Worm (Caenorhabditis elegans) whole organism, L2 larva: ENCODE data around the gene F40F12.3.

Experiments
- C34F6.9 ChIP-seq: fragments of 150-350 bp; optimal IDR thresholded peaks from 2 replicates; lab custom pipeline; 2014; ENCODE audit warnings: missing biosample characterization, missing genetic modification characterization
- F13H6.1 ChIP-seq: sonication (generic microtip); optimal IDR thresholded peaks from 2 replicates; lab custom pipeline; 2016; ENCODE audit warnings: missing genetic modification characterization, missing compliant biosample characterization
- ZK546.5 ChIP-seq: sonication (generic microtip); optimal IDR thresholded peaks from 2 replicates; lab custom pipeline; 2017; ENCODE audit warnings: missing biosample characterization, missing genetic modification characterization
- alr-1 ChIP-seq: fragments of 150-350 bp; optimal IDR thresholded peaks from 2 replicates; lab custom pipeline; 2014; ENCODE audit warnings: missing biosample characterization, missing genetic modification characterization
- aly-2 ChIP-seq: fragments of 150-350 bp; optimal IDR thresholded peaks from 2 replicates; lab custom pipeline; 2014; ENCODE audit warnings: missing biosample characterization, missing genetic modification characterization
- ama-1 ChIP-seq: fragments of 150-350 bp; optimal IDR thresholded peaks from 2 replicates; lab custom pipeline; 2018; ENCODE audit warnings: inconsistent platforms
- blmp-1 ChIP-seq: sonication (generic microtip); optimal IDR thresholded peaks from 2 replicates; lab custom pipeline; 2017; ENCODE audit warnings: missing genetic modification characterization, mild to moderate bottlenecking, missing compliant biosample characterization, antibody characterized with exemption, moderate library complexity; ENCODE audit not compliant: insufficient read depth
- crh-2 ChIP-seq: sonication (generic microtip); optimal IDR thresholded peaks from 2 replicates; lab custom pipeline; 2017; ENCODE audit warnings: missing biosample characterization, missing genetic modification characterization
- elt-3 ChIP-seq: sonication (generic microtip); optimal IDR thresholded peaks from 2 replicates; lab custom pipeline; 2017; ENCODE audit warnings: missing biosample characterization, missing genetic modification characterization
- fos-1 ChIP-seq: fragments of 150-350 bp; optimal IDR thresholded peaks from 2 replicates; lab custom pipeline; 2014; ENCODE audit warnings: missing biosample characterization, missing genetic modification characterization
- gmeb-1 ChIP-seq: fragments of 150-350 bp; optimal IDR thresholded peaks from 2 replicates; lab custom pipeline; 2014; ENCODE audit warnings: missing biosample characterization, missing genetic modification characterization
- lin-11 ChIP-seq: fragments of 150-350 bp; sonication (generic microtip); optimal IDR thresholded peaks from 2 replicates; lab custom pipeline; 2014; ENCODE audit warnings: missing biosample characterization, missing genetic modification characterization, inconsistent platforms, mixed read lengths
- lin-13 ChIP-seq: fragments of 150-350 bp; optimal IDR thresholded peaks from 2 replicates; lab custom pipeline; 2014; ENCODE audit warnings: missing biosample characterization, missing genetic modification reagents, missing genetic modification characterization
- lin-39 ChIP-seq: fragments of 150-350 bp; optimal IDR thresholded peaks from 2 replicates; lab custom pipeline; 2014; ENCODE audit warnings: missing biosample characterization, missing genetic modification reagents, missing genetic modification characterization
- lsy-2 ChIP-seq, 2 experiments: fragments of 150-350 bp in 1 of 2; sonication (generic microtip) in 1 of 2; optimal IDR thresholded peaks; 2 replicates each; lab custom pipeline; 2014 to 2017; ENCODE audit warnings: missing biosample characterization in 2 of 2, missing genetic modification characterization in 2 of 2
- mbf-1 ChIP-seq: sonication (generic microtip); optimal IDR thresholded peaks from 2 replicates; lab custom pipeline; 2017; ENCODE audit warnings: missing biosample characterization, missing genetic modification characterization
- mdl-1 ChIP-seq, 2 experiments: fragments of 150-350 bp in 1 of 2; sonication (generic microtip) in 1 of 2; optimal IDR thresholded peaks; 2 replicates each; lab custom pipeline; 2017; ENCODE audit warnings: missing biosample characterization in 2 of 2, missing genetic modification characterization in 2 of 2
- nhr-10 ChIP-seq: sonication (generic microtip); optimal IDR thresholded peaks from 2 replicates; lab custom pipeline; 2017; ENCODE audit warnings: missing biosample characterization, missing genetic modification characterization
- nhr-11 ChIP-seq: fragments of 150-350 bp; optimal IDR thresholded peaks from 2 replicates; lab custom pipeline; 2014; ENCODE audit warnings: missing biosample characterization, missing genetic modification characterization
- nhr-12 ChIP-seq: fragments of 150-350 bp; optimal IDR thresholded peaks from 2 replicates; lab custom pipeline; 2014; ENCODE audit warnings: missing biosample characterization, missing genetic modification characterization
- nhr-129 ChIP-seq: fragments of 150-350 bp; optimal IDR thresholded peaks from 2 replicates; lab custom pipeline; 2014; ENCODE audit warnings: missing biosample characterization, missing genetic modification characterization
- nhr-21 ChIP-seq: fragments of 150-350 bp; optimal IDR thresholded peaks from 2 replicates; lab custom pipeline; 2014; ENCODE audit warnings: missing biosample characterization, missing genetic modification characterization
- nhr-23 ChIP-seq: fragments of 150-350 bp; optimal IDR thresholded peaks from 2 replicates; lab custom pipeline; 2014; ENCODE audit warnings: missing biosample characterization, missing genetic modification reagents, missing genetic modification characterization
- nhr-77 ChIP-seq: fragments of 150-350 bp; optimal IDR thresholded peaks from 2 replicates; lab custom pipeline; 2014; ENCODE audit warnings: missing biosample characterization, missing genetic modification characterization
- peb-1 ChIP-seq: fragments of 150-350 bp; optimal IDR thresholded peaks from 2 replicates; lab custom pipeline; 2014; ENCODE audit warnings: missing biosample characterization, missing genetic modification characterization
- sma-3 ChIP-seq: sonication (generic microtip); optimal IDR thresholded peaks from 2 replicates; lab custom pipeline; 2016; ENCODE audit warnings: missing genetic modification reagents, missing genetic modification characterization, missing compliant biosample characterization
- sma-9 ChIP-seq, 2 experiments: fragments of 150-350 bp in 1 of 2; sonication (generic microtip) in 1 of 2; optimal IDR thresholded peaks; 2 replicates each; lab custom pipeline; 2014 to 2016; ENCODE audit warnings: missing genetic modification characterization in 2 of 2, mild to moderate bottlenecking in 1 of 2, missing biosample characterization in 1 of 2, missing compliant biosample characterization in 1 of 2, missing genetic modification reagents in 1 of 2, moderate library complexity in 1 of 2
- snpc-4 ChIP-seq: fragments of 150-350 bp; optimal IDR thresholded peaks from 2 replicates; lab custom pipeline; 2014; ENCODE audit warnings: missing biosample characterization, missing genetic modification characterization
- unc-55 ChIP-seq: fragments of 150-350 bp; sonication (generic microtip); optimal IDR thresholded peaks from 3 replicates; lab custom pipeline; 2014; ENCODE audit warnings: missing biosample characterization, missing genetic modification reagents, missing genetic modification characterization
- zag-1 ChIP-seq: fragments of 150-350 bp; optimal IDR thresholded peaks from 2 replicates; lab custom pipeline; 2014; ENCODE audit warnings: missing biosample characterization, missing genetic modification characterization
- ztf-1 ChIP-seq: fragments of 200-800 bp; sonication (Bioruptor generic); conservative IDR thresholded peaks from 2 replicates; pipeline ENCODE4 v1.3.6; 2022; ENCODE audit warnings: missing genetic modification characterization, missing compliant biosample characterization
- ztf-11 ChIP-seq: sonication (generic microtip); optimal IDR thresholded peaks from 2 replicates; lab custom pipeline; 2017; ENCODE audit warnings: missing biosample characterization, missing genetic modification characterization
- ztf-4 ChIP-seq: fragments of 150-350 bp; optimal IDR thresholded peaks from 2 replicates; lab custom pipeline; 2014; ENCODE audit warnings: missing biosample characterization, missing genetic modification characterization

The F40F12.3 gene

DNA sequence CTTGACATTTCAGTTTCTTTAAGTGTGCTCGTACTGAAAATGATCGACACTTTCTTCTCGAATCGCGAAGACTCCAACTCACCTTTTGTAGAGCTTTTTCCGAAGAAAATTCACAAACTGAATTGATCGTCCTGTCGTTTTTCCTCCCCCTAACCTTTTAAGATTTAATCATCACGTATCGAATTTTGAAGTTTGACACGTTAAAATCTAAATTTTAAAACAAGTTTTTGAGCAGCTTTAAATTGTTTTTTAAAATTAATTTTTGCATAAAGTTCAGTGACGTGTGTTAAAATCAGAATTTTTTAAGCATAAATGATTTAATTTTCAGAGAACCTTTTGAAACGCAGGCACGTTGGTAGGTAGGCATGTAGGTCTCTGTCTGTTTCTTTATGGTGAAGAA lies 29.3 kb downstream of the F40F12.3 start, which contains the start of gene alg-4:
Gene alg-4 (minus strand): TSS at position 101 of the 400 bp plus-strand sequence.
- no peak for TF ChIP-seq sma-9 (GFP tag; optimal IDR thresholded peaks at IDR 0.05; lab: Kevin White, UChicago)
- no peak for TF ChIP-seq sma-9 (tag; optimal IDR thresholded peaks at IDR 0.05; lab: Kevin White, UChicago)
- no peak for TF ChIP-seq sma-3 (GFP tag; lab: Kevin White, UChicago)
- TF ChIP-seq ztf-11 (tag; lab: Kevin White, UChicago): no peak
- TF ChIP-seq ZK546.5 (tag; lab: Kevin White, UChicago): no peak
- TF ChIP-seq alr-1 (tag; lab: Kevin White, UChicago): no peak
- no peak for TF ChIP-seq zag-1 (tag; lab: Kevin White, UChicago)
- no peak for TF ChIP-seq lin-39 (tag; lab: Kevin White, UChicago)
- no peak for TF ChIP-seq nhr-129
- no peak for TF ChIP-seq nhr-21
- TF ChIP-seq lin-13: no peak

DNA sequence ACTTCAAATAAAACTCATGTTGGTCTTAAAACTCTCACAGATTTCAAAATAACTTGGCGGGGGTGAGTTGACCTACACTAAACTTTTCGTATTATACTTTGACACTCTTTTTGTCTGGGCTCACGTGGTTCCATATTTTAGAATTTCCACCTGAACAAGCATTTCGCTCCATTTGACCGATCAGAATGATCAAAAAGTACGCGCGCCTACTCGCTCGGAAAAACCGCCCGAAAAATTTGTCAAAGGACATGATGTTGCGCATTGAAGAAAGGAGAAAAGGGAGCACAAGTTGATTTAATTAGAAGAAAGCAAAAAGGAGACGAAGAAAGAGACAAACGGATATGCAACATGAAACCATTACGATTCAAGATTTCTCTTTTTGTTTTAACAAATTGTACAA lies 34.3 kb downstream of the F40F12.3 start:
- TF ChIP-seq nhr-12 (no peak), mbf-1 (tag; lab: Kevin White, UChicago) (no peak), blmp-1 (tag; lab: Kevin White, UChicago) (no peak), sma-9 (GFP tag; optimal IDR thresholded peaks at IDR 0.05; lab: Kevin White, UChicago) (no peak), sma-9 (tag; optimal IDR thresholded peaks at IDR 0.05; lab: Kevin White, UChicago) (no peak), C34F6.9 (tag; lab: Kevin White, UChicago) (peak; percentile 1)

DNA sequence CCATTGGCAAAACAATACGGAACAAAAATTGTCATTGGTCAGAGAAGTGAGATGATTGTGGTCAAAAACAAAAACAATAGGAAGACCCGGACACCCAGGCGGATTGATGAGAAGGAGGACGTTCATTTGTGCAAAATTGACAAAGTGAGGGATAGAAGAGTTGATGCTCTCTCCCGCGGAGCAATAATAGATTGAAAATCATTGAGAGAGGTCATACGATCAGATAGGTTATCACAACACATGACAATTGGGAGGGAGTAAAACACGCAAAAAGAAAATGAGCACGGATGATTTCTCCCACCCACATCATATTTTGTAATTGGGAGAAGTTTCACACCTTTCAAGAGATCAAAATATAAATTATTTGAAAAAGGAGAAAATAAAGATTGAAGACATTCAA lies 35.1 kb downstream of the F40F12.3 start:
- TF ChIP-seq ama-1 (lab: Kevin White, UChicago): no peak
- TF ChIP-seq nhr-23 (tag; lab: Kevin White, UChicago): no peak
- no peak for TF ChIP-seq elt-3 (tag; lab: Kevin White, UChicago)
- TF ChIP-seq nhr-11 (tag; lab: Kevin White, UChicago): no peak
- peak; percentile 52 for TF ChIP-seq nhr-129
- peak; percentile 45 for TF ChIP-seq F13H6.1 (tag; lab: Kevin White, UChicago)
- no peak for TF ChIP-seq mdl-1 (tag; optimal IDR thresholded peaks at IDR 0.05; lab: Kevin White, UChicago)
- TF ChIP-seq lin-39 (tag; lab: Kevin White, UChicago): no peak
- no peak for TF ChIP-seq lin-11 (tag; lab: Kevin White, UChicago)
- peak; percentile 35 for TF ChIP-seq C34F6.9 (tag; lab: Kevin White, UChicago)
- no peak for TF ChIP-seq lsy-2 (tag; optimal IDR thresholded peaks at IDR 0.05; lab: Kevin White, UChicago)
- TF ChIP-seq nhr-77 (tag; lab: Kevin White, UChicago): no peak

DNA sequence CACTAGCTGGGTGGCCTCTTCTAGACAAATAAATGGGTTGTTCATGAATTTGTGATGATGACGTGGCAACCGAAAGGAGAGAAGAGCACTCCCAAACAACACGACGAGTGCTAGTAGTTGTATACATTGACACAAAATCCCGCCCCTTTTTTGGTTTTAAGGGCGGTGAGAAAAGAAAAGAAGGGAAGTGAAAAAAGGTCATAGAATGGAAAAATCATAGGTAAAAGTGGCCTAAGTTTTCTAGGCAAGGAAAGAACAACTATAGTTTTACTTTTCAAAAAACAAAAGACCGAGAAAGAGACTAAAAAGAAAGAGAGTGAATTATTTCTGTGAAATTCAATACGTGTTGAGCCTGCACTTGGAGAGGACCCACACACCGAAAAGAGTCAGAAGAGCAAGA lies 41.8 kb downstream of the F40F12.3 start, which contains the start of gene ZK757.2:
Gene ZK757.2 (minus strand): TSS at position 101 of the 400 bp plus-strand sequence.
- TF ChIP-seq ama-1 (lab: Kevin White, UChicago) (no peak), fos-1 (tag; lab: Kevin White, UChicago) (no peak), ztf-11 (tag; lab: Kevin White, UChicago) (no peak), mdl-1 (tag; optimal IDR thresholded peaks at IDR 0.05; lab: Kevin White, UChicago) (no peak), lin-39 (tag; lab: Kevin White, UChicago) (no peak), ztf-4 (tag; lab: Kevin White, UChicago) (no peak), nhr-77 (tag; lab: Kevin White, UChicago) (no peak), blmp-1 (tag; lab: Kevin White, UChicago) (no peak), nhr-12 (no peak), gmeb-1 (no peak), sma-3 (GFP tag; lab: Kevin White, UChicago) (no peak), nhr-21 (no peak), nhr-10 (tag; lab: Kevin White, UChicago) (no peak), sma-9 (GFP tag; optimal IDR thresholded peaks at IDR 0.05; lab: Kevin White, UChicago) (no peak), sma-9 (tag; optimal IDR thresholded peaks at IDR 0.05; lab: Kevin White, UChicago) (no peak), F13H6.1 (tag; lab: Kevin White, UChicago) (no peak), snpc-4 (tag; lab: Kevin White, UChicago) (no peak), ztf-1 (GFP tag; lab: Robert Waterston, UW) (no peak), crh-2 (tag; lab: Kevin White, UChicago) (no peak)

DNA sequence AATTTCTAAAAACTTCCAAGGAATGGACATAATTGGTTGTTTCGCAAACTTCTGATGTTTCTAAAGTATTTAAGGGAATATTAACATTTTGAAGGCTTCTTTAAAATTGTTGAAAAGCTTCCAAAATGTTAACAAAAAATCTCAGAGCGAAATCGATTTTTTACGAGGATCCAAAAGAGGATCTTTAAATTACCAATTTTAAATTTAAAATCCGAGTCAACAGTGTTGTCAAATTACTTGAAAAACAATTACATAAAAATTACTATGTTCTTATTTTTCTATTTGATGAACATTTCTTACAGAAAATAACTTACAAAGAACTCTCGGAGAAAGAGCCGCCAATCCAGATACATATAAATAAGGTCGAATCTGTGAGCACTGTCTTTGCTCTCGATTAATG lies 43.7 kb downstream of the F40F12.3 start, which contains the start of gene ZK757.10:
Gene ZK757.10 (plus strand): TSS at position 301 of the 400 bp plus-strand sequence.
- TF ChIP-seq ztf-1 (GFP tag; lab: Robert Waterston, UW) (no peak), nhr-77 (tag; lab: Kevin White, UChicago) (no peak), peb-1 (tag; lab: Kevin White, UChicago) (no peak), aly-2 (tag; lab: Kevin White, UChicago) (no peak), unc-55 (no peak)
